Worm (Caenorhabditis elegans) whole organism, L1 larva: ENCODE results near the gene otub-1.
"Not testable (repeated sequence)": the region's sequence is repeated elsewhere in the genome, so short reads cannot be mapped to it uniquely, and the experiment has no call there.

ENCODE experiments used
- ceh-88 ChIP-seq: fragments of 200-800 bp; sonication (Bioruptor generic); IDR thresholded peaks from 2 replicates; pipeline ENCODE4 v1.3.6; 2022; ENCODE audit warnings: missing genetic modification characterization, missing compliant biosample characterization
- egl-27 ChIP-seq, 2 experiments: fragments of 150-350 bp in 1 of 2; sonication (generic microtip); optimal IDR thresholded peaks; 3 replicates each; lab custom pipeline; 2017 to 2018; ENCODE audit warnings: missing biosample characterization in 2 of 2, missing genetic modification characterization in 2 of 2, missing genetic modification reagents in 2 of 2
- lin-39 ChIP-seq: fragments of 150-350 bp; optimal IDR thresholded peaks from 2 replicates; lab custom pipeline; 2014; ENCODE audit warnings: missing biosample characterization, missing genetic modification reagents, missing genetic modification characterization
- snpc-4 ChIP-seq: fragments of 150-350 bp; optimal IDR thresholded peaks from 2 replicates; lab custom pipeline; 2014; ENCODE audit warnings: missing biosample characterization, missing genetic modification characterization

DNA sequence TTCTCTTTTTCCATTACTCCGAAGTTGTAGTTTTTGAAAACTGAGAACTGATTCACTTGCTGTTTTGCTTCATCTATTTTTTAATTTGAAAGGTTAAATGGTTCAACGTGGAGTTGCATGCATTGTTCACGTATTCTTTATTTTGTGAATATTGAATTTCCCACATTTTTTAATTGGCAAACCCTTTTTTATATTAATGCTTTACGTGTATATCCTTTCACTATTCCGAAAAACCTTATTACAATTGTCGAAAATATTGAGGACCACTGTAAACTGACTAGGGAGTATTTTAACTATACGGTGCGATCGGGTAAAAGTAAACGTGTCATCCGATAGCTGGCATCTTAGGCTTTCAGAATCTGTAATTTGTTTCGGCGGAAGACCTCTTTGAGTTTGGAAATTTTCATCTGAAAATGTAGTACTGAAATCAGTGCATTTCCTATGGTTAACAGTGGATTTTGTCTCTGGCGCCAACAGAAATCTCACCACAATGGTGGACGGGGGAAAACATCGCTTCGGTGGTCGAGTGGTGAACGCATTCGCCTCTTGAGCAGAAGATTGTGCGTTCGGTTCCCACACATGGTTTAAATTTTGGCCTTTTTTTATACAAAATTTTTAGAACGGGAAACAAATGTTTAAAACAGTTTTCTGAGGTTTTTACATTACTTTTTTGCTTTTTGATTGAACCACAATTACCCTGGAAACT is 39.9 kb downstream of the otub-1 start, which contains the start of gene C01G10.14:
- not testable (repeated sequence) for TF ChIP-seq ceh-88 (GFP tag; lab: Robert Waterston, UW); lin-39 (tag; lab: Kevin White, UChicago); egl-27 (tag; optimal IDR thresholded peaks at IDR 0.05; lab: Kevin White, UChicago); snpc-4 (tag; lab: Kevin White, UChicago)
